Worm (Caenorhabditis elegans) whole organism, late embryonic: ENCODE data around the gene lys-1.

Source experiments
- ceh-14 ChIP-seq: sonication (generic microtip); optimal IDR thresholded peaks from 2 replicates; lab custom pipeline; 2016; ENCODE audit warnings: missing genotype, missing genetic modification characterization, missing compliant biosample characterization
- ceh-2 ChIP-seq: sonication (generic microtip); optimal IDR thresholded peaks from 2 replicates; lab custom pipeline; 2016; ENCODE audit warnings: missing genotype, missing genetic modification characterization, missing compliant biosample characterization
- nhr-11 ChIP-seq: fragments of 150-350 bp; optimal IDR thresholded peaks from 2 replicates; lab custom pipeline; 2014; ENCODE audit warnings: missing biosample characterization, missing genetic modification characterization
- pag-3 ChIP-seq: sonication (generic microtip); optimal IDR thresholded peaks from 2 replicates; lab custom pipeline; 2016; ENCODE audit warnings: missing compliant biosample characterization, missing genetic modification characterization, borderline replicate concordance
- rnt-1 ChIP-seq: sonication (generic microtip); optimal IDR thresholded peaks from 2 replicates; lab custom pipeline; 2016; ENCODE audit warnings: missing genetic modification characterization, missing compliant biosample characterization

ce11 chrV:10314371-10314770 lies 36.7 kb downstream of the lys-1 start, which contains the start of gene trx-2:
- TF ChIP-seq pag-3 (tag; lab: Kevin White, UChicago) (no peak), ceh-14 (tag; lab: Kevin White, UChicago) (no peak), rnt-1 (tag; lab: Kevin White, UChicago) (no peak), nhr-11 (tag; lab: Kevin White, UChicago) (no peak), ceh-2 (tag; lab: Kevin White, UChicago) (no peak)
